Fruit fly (Drosophila melanogaster) whole organism, embryonic: ENCODE data around the gene Tim13.

Experiments
- ATbp ChIP-seq: fragments of 200-800 bp; sonication (Bioruptor generic); optimal IDR thresholded peaks from 2 replicates; lab custom pipeline; 2017; ENCODE audit warnings: missing biosample characterization, mild to moderate bottlenecking, missing genetic modification characterization, missing genetic modification reagents
- Adf1 ChIP-seq: fragments of 200-800 bp; sonication (Bioruptor generic); IDR thresholded peaks from 2 replicates; pipeline ENCODE4 v1.3.6; 2022; ENCODE audit warnings: missing biosample characterization, missing genetic modification characterization
- BEAF-32 ChIP-seq: fragments of 200-800 bp; sonication (Bioruptor generic); optimal IDR thresholded peaks from 3 replicates; lab custom pipeline; 2017; ENCODE audit warnings: missing biosample characterization, missing genetic modification characterization, mild to moderate bottlenecking, moderate library complexity, missing genetic modification reagents
- CG10209 ChIP-seq: fragments of 200-800 bp; sonication (Bioruptor generic); optimal IDR thresholded peaks from 3 replicates; lab custom pipeline; 2017; ENCODE audit warnings: missing biosample characterization, mild to moderate bottlenecking, missing genetic modification characterization, missing genetic modification reagents
- CG10462 ChIP-seq: fragments of 200-800 bp; sonication (Bioruptor generic); optimal IDR thresholded peaks from 2 replicates; lab custom pipeline; 2016; ENCODE audit warnings: missing biosample characterization, missing genetic modification characterization
- CG13287 ChIP-seq: fragments of 200-800 bp; sonication (Bioruptor generic); IDR thresholded peaks from 2 replicates; pipeline ENCODE4 v1.3.6; 2022; ENCODE audit warnings: missing biosample characterization, missing genetic modification characterization; ENCODE audit not compliant: partially characterized antibody
- CG15011 ChIP-seq: fragments of 200-800 bp; sonication (Bioruptor generic); optimal IDR thresholded peaks from 3 replicates; lab custom pipeline; 2018; ENCODE audit warnings: missing biosample characterization, mild to moderate bottlenecking, missing genetic modification characterization
- CG18476 ChIP-seq: fragments of 200-800 bp; sonication (Bioruptor generic); optimal IDR thresholded peaks from 2 replicates; lab custom pipeline; 2016; ENCODE audit warnings: missing biosample characterization, mild to moderate bottlenecking, missing genetic modification characterization
- CG2678 ChIP-seq: fragments of 200-800 bp; sonication (Bioruptor generic); optimal IDR thresholded peaks from 3 replicates; lab custom pipeline; 2019; ENCODE audit warnings: missing biosample characterization, mild to moderate bottlenecking, missing genetic modification characterization, moderate library complexity
- CG32532 ChIP-seq: fragments of 200-800 bp; sonication (Bioruptor generic); IDR thresholded peaks from 2 replicates; pipeline ENCODE4 v1.3.6; 2022; ENCODE audit warnings: missing biosample characterization, missing genetic modification characterization
- CG3995 ChIP-seq: fragments of 200-800 bp; sonication (Bioruptor generic); optimal IDR thresholded peaks from 3 replicates; lab custom pipeline; 2016; ENCODE audit warnings: missing biosample characterization, missing genetic modification characterization
- CG6654 ChIP-seq: fragments of 200-800 bp; sonication (Bioruptor generic); optimal IDR thresholded peaks from 2 replicates; lab custom pipeline; 2017; ENCODE audit warnings: missing biosample characterization, mild to moderate bottlenecking, missing genetic modification characterization
- D19A ChIP-seq: fragments of 200-800 bp; optimal IDR thresholded peaks from 3 replicates; lab custom pipeline; 2019; ENCODE audit warnings: missing biosample characterization, mild to moderate bottlenecking, missing genetic modification characterization, moderate library complexity
- Deaf1 ChIP-seq: fragments of 200-800 bp; optimal IDR thresholded peaks from 3 replicates; lab custom pipeline; 2019; ENCODE audit warnings: missing biosample characterization, mild to moderate bottlenecking, missing genetic modification characterization, moderate library complexity
- E2f1 ChIP-seq: fragments of 200-800 bp; sonication (Bioruptor generic); IDR thresholded peaks from 2 replicates; pipeline ENCODE4 v1.3.6; 2022; ENCODE audit warnings: missing biosample characterization, missing genetic modification characterization
- E2f2 ChIP-seq: fragments of 200-800 bp; sonication (Bioruptor generic); IDR thresholded peaks from 2 replicates; pipeline ENCODE4 v1.3.6; 2022; ENCODE audit warnings: missing biosample characterization, missing genetic modification characterization
- Ets65A ChIP-seq: fragments of 200-800 bp; sonication (Bioruptor generic); peaks from one replicate; lab custom pipeline; 2016; ENCODE audit warnings: missing biosample characterization, missing genetic modification characterization
- GATAe ChIP-seq: fragments of 200-800 bp; sonication (Bioruptor generic); conservative IDR thresholded peaks from 2 replicates; pipeline ENCODE4 v1.3.6; 2022; ENCODE audit warnings: missing biosample characterization, missing genetic modification characterization
- HLH4C ChIP-seq: fragments of 200-800 bp; sonication (Bioruptor generic); IDR thresholded peaks from 3 replicates; pipeline ENCODE4 v1.3.6; 2022; ENCODE audit warnings: missing biosample characterization, missing genetic modification characterization; ENCODE audit not compliant: partially characterized antibody
- HmgD ChIP-seq: fragments of 200-800 bp; sonication (Bioruptor generic); optimal IDR thresholded peaks from 3 replicates; lab custom pipeline; 2016; ENCODE audit warnings: missing biosample characterization, missing genetic modification characterization
- HmgZ ChIP-seq: fragments of 200-800 bp; sonication (Bioruptor generic); optimal IDR thresholded peaks from 2 replicates; lab custom pipeline; 2018; ENCODE audit warnings: missing biosample characterization, mild to moderate bottlenecking, missing genetic modification characterization
- Hr78 ChIP-seq, 2 experiments: fragments of 200-800 bp in 1 of 2; fragments of >200 bp in 1 of 2; sonication (Bioruptor generic) in 1 of 2; optimal IDR thresholded peaks; 2 replicates each; lab custom pipeline; 2017 to 2019; ENCODE audit warnings: missing biosample characterization in 2 of 2, missing genetic modification characterization in 2 of 2, mild to moderate bottlenecking in 1 of 2, moderate library complexity in 1 of 2
- Lpt ChIP-seq: fragments of >200 bp; optimal IDR thresholded peaks from 2 replicates; lab custom pipeline; 2018; ENCODE audit warnings: missing biosample characterization, missing genetic modification characterization
- Pdp1 ChIP-seq, 2 experiments: fragments of 200-800 bp; sonication (Bioruptor generic); optimal IDR thresholded peaks; 3 replicates each; lab custom pipeline; 2016; ENCODE audit warnings: missing biosample characterization in 2 of 2, missing genetic modification characterization in 2 of 2, mild to moderate bottlenecking in 1 of 2, moderate library complexity in 1 of 2
- Sox100B ChIP-seq: fragments of 200-800 bp; sonication (Bioruptor generic); optimal IDR thresholded peaks from 3 replicates; lab custom pipeline; 2018; ENCODE audit warnings: missing biosample characterization, mild to moderate bottlenecking, missing genetic modification characterization
- Sry-δ ChIP-seq: fragments of 200-800 bp; sonication (Bioruptor generic); optimal IDR thresholded peaks from 2 replicates; lab custom pipeline; 2016; ENCODE audit warnings: missing biosample characterization, missing genetic modification characterization
- bcd ChIP-seq: fragments of 200-800 bp; sonication (Bioruptor generic); optimal IDR thresholded peaks from 2 replicates; lab custom pipeline; 2017; ENCODE audit warnings: missing biosample characterization, mild to moderate bottlenecking, missing genetic modification characterization
- br ChIP-seq: fragments of >200 bp; optimal IDR thresholded peaks from 2 replicates; lab custom pipeline; 2017
- cas ChIP-seq: fragments of 200-800 bp; sonication (Bioruptor generic); IDR thresholded peaks from 2 replicates; pipeline ENCODE4 v1.3.6; 2022; ENCODE audit warnings: missing biosample characterization, missing genetic modification characterization
- cg ChIP-seq: fragments of 200-800 bp; sonication (Bioruptor generic); optimal IDR thresholded peaks from 3 replicates; lab custom pipeline; 2019; ENCODE audit warnings: missing biosample characterization, mild to moderate bottlenecking, missing genetic modification characterization, moderate library complexity
- chinmo ChIP-seq: fragments of 200-800 bp; sonication (Bioruptor generic); IDR thresholded peaks from 4 replicates; pipeline ENCODE4 v1.3.6; 2022; ENCODE audit warnings: missing biosample characterization, missing genetic modification characterization; ENCODE audit not compliant: partially characterized antibody
- ci ChIP-seq: fragments of 200-800 bp; sonication (Bioruptor generic); IDR thresholded peaks from 3 replicates; pipeline ENCODE4 v1.3.6; 2022; ENCODE audit warnings: missing biosample characterization, missing genetic modification characterization
- cwo ChIP-seq: fragments of 200-800 bp; sonication (Bioruptor generic); optimal IDR thresholded peaks from 3 replicates; lab custom pipeline; 2017; ENCODE audit warnings: missing biosample characterization, missing genetic modification characterization, mild to moderate bottlenecking, moderate library complexity, missing genetic modification reagents
- danr ChIP-seq: fragments of 200-800 bp; sonication (Bioruptor generic); IDR thresholded peaks from 2 replicates; pipeline ENCODE4 v1.3.6; 2022; ENCODE audit warnings: missing biosample characterization, missing genetic modification characterization
- exex ChIP-seq: fragments of 200-800 bp; sonication (Bioruptor generic); optimal IDR thresholded peaks from 4 replicates; lab custom pipeline; 2018; ENCODE audit warnings: missing biosample characterization, mild to moderate bottlenecking, missing genetic modification characterization, moderate library complexity
- grn ChIP-seq: fragments of 200-800 bp; sonication (Bioruptor generic); optimal IDR thresholded peaks from 3 replicates; lab custom pipeline; 2017; ENCODE audit warnings: missing biosample characterization, missing genetic modification characterization
- jigr1 ChIP-seq: fragments of 200-800 bp; sonication (Bioruptor generic); IDR thresholded peaks from 3 replicates; pipeline ENCODE4 v1.3.6; 2022; ENCODE audit warnings: missing biosample characterization, missing genetic modification characterization
- lab ChIP-seq: fragments of 200-800 bp; sonication (Bioruptor generic); optimal IDR thresholded peaks from 3 replicates; lab custom pipeline; 2017; ENCODE audit warnings: missing biosample characterization, missing genetic modification characterization, mild to moderate bottlenecking, moderate library complexity, missing genetic modification reagents
- mirr ChIP-seq: fragments of 200-800 bp; sonication (Bioruptor generic); optimal IDR thresholded peaks from 3 replicates; lab custom pipeline; 2018; ENCODE audit warnings: missing biosample characterization, mild to moderate bottlenecking, missing genetic modification characterization
- row ChIP-seq: fragments of 200-800 bp; sonication (Bioruptor generic); IDR thresholded peaks from 3 replicates; pipeline ENCODE4 v1.3.6; 2022; ENCODE audit warnings: missing biosample characterization, missing genetic modification characterization
- sd ChIP-seq: fragments of 200-800 bp; sonication (Bioruptor generic); optimal IDR thresholded peaks from 3 replicates; lab custom pipeline; 2018; ENCODE audit warnings: missing biosample characterization, mild to moderate bottlenecking, missing genetic modification characterization, moderate library complexity
- sens ChIP-seq: fragments of 200-800 bp; sonication (Bioruptor generic); peaks from one replicate; lab custom pipeline; 2016; ENCODE audit warnings: missing biosample characterization, missing genetic modification characterization
- slou ChIP-seq: fragments of 200-800 bp; sonication (Bioruptor generic); optimal IDR thresholded peaks from 3 replicates; lab custom pipeline; 2016; ENCODE audit warnings: missing biosample characterization, missing genetic modification characterization
- sug ChIP-seq: fragments of 200-800 bp; optimal IDR thresholded peaks from 2 replicates; lab custom pipeline; 2019; ENCODE audit warnings: missing biosample characterization, mild to moderate bottlenecking, missing genetic modification characterization, moderate library complexity
- tna ChIP-seq: fragments of 200-800 bp; sonication (Bioruptor generic); IDR thresholded peaks from 2 replicates; pipeline ENCODE4 v1.3.6; 2022; ENCODE audit warnings: missing biosample characterization, missing genetic modification characterization; ENCODE audit not compliant: partially characterized antibody
- vvl ChIP-seq: fragments of 200-800 bp; sonication (Bioruptor generic); IDR thresholded peaks from 2 replicates; pipeline ENCODE4 v1.3.6; 2022; ENCODE audit warnings: missing biosample characterization, missing genetic modification characterization

Tim13 gene

dm6 chr3L:11785291-11785690 is 11.0 kb upstream of the Tim13 start (continued):
- no peak for TF ChIP-seq Lpt (GFP tag; lab: Kevin White, UChicago)
- no peak for TF ChIP-seq HmgD (GFP tag; lab: Kevin White, UChicago)

dm6 chr3L:11777348-11777958 is 3.2 kb upstream of the Tim13 start:
- TF ChIP-seq BEAF-32 (GFP tag; lab: Kevin White, UChicago), result peak; percentile 39
- TF ChIP-seq vvl (GFP tag; lab: Robert Waterston, UW), result peak; percentile 24; the same call in 1 of the 2 replicates
- TF ChIP-seq E2f2, result no peak
- TF ChIP-seq lab (GFP tag; lab: Kevin White, UChicago), result peak; percentile 33
- peak; percentile 26 for TF ChIP-seq Sry-δ (GFP tag; lab: Kevin White, UChicago)
- TF ChIP-seq grn (GFP tag; lab: Kevin White, UChicago), result peak; percentile 42
- 0 out of 2 replicates have a peak, but pooled peaks have one; percentile 6 for TF ChIP-seq danr (GFP tag; lab: Robert Waterston, UW)
- peak; percentile 19 for TF ChIP-seq HmgZ (tag; lab: Kevin White, UChicago)
- peak; percentile 41 for TF ChIP-seq exex (tag; lab: Kevin White, UChicago)
- TF ChIP-seq sens (GFP tag; lab: Kevin White, UChicago), result peak; percentile 44
- TF ChIP-seq Hr78 (GFP tag; optimal IDR thresholded peaks at IDR 0.05; lab: Kevin White, UChicago), result peak in 1 of 2 experiments; percentile 77
- TF ChIP-seq br, result no peak
- 0 out of 3 replicates have a peak, but pooled peaks have one; percentile 9 for TF ChIP-seq HLH4C (GFP tag; lab: Robert Waterston, UW)
- TF ChIP-seq cas (GFP tag; lab: Robert Waterston, UW), result no peak
- TF ChIP-seq sug, result peak; percentile 82
- TF ChIP-seq row (GFP tag; lab: Robert Waterston, UW), result peak; percentile 13; the same call in 1 of the 3 replicates
- TF ChIP-seq cg (GFP tag; lab: Kevin White, UChicago), result peak; percentile 72
- TF ChIP-seq mirr (GFP tag; lab: Kevin White, UChicago), result peak; percentile 78
- TF ChIP-seq slou, result no peak

- no peak for TF ChIP-seq CG2678
- TF ChIP-seq CG10462 (GFP tag; lab: Kevin White, UChicago), result no peak
- no peak for TF ChIP-seq E2f1 (GFP tag; lab: Robert Waterston, UW)
- no peak for TF ChIP-seq CG6654
- no peak for TF ChIP-seq ATbp (GFP tag; lab: Kevin White, UChicago)
- no peak for TF ChIP-seq CG10209 (GFP tag; lab: Kevin White, UChicago)
- TF ChIP-seq Adf1 (GFP tag; lab: Robert Waterston, UW), result peak; percentile 74
- TF ChIP-seq GATAe (GFP tag; lab: Robert Waterston, UW), result 0 out of 2 replicates have a peak, but pooled peaks have one; percentile 21
- no peak for TF ChIP-seq CG15011 (GFP tag; lab: Kevin White, UChicago)
- TF ChIP-seq grn (GFP tag; lab: Kevin White, UChicago), result peak; percentile 93
- no peak for TF ChIP-seq CG3995 (GFP tag; lab: Kevin White, UChicago)
- peak; percentile 62; the same call in 3 of the 4 replicates for TF ChIP-seq chinmo
- TF ChIP-seq Deaf1 (tag; lab: Kevin White, UChicago), result peak; percentile 83
- TF ChIP-seq jigr1 (GFP tag; lab: Robert Waterston, UW), result no peak
- TF ChIP-seq exex (tag; lab: Kevin White, UChicago), result peak; percentile 99
- peak; percentile 38; the same call in 1 of the 2 replicates for TF ChIP-seq CG32532
- no peak for TF ChIP-seq sd (tag; lab: Kevin White, UChicago)
- no peak for TF ChIP-seq Sox100B
- TF ChIP-seq Pdp1 (GFP tag; optimal IDR thresholded peaks at IDR 0.05; lab: Kevin White, UChicago), result peak in 1 of 2 experiments; percentile 30
- TF ChIP-seq mirr (GFP tag; lab: Kevin White, UChicago), result peak; percentile 97
- TF ChIP-seq Ets65A (GFP tag; lab: Kevin White, UChicago), result no peak
- no peak for TF ChIP-seq CG18476 (GFP tag; lab: Kevin White, UChicago)
- peak; percentile 48 for TF ChIP-seq sug
- TF ChIP-seq D19A (tag; lab: Kevin White, UChicago), result no peak
- no peak for TF ChIP-seq bcd (GFP tag; lab: Kevin White, UChicago)
- TF ChIP-seq tna, result no peak
- no peak for TF ChIP-seq cwo (GFP tag; lab: Kevin White, UChicago)
- TF ChIP-seq ci (GFP tag; lab: Robert Waterston, UW), result peak; percentile 18; the same call in 1 of the 3 replicates
- TF ChIP-seq CG13287 (GFP tag; lab: Robert Waterston, UW), result peak; percentile 41
Measured at dm6 chr3L:11776731-11777130, 2.4 kb upstream of the Tim13 start, which contains the start of gene CG14131. CG14131 (plus strand) TSS chr3L:11777073.
